Fruit fly (Drosophila melanogaster): ENCODE measurements around the gene chm.
A peak's percentile ranks its signal among the peaks of the same experiment; 100 is the strongest.

chm gene

dm6 chr2L:7424907-7425689 is 12.9 kb downstream of the chm start (continued):
- TF ChIP-seq Pdp1 (GFP tag; optimal IDR thresholded peaks at IDR 0.05) (peak; percentile 59 to 74), YL-1 (GFP tag; optimal IDR thresholded peaks at IDR 0.05) (peak; percentile 9), gsb-n (tag; optimal IDR thresholded peaks at IDR 0.05) (no peak), CG17361 (GFP tag; IDR thresholded peaks at IDR 0.05) (no peak), CG6689 (GFP tag; IDR thresholded peaks at IDR 0.05) (0 out of 2 replicates have a peak, but pooled peaks have one; percentile 34), CG3847 (GFP tag; IDR thresholded peaks at IDR 0.05) (peak; percentile 80), Tbp (GFP tag; optimal IDR thresholded peaks at IDR 0.05) (no peak), chm (GFP tag; IDR thresholded peaks at IDR 0.05) (peak; percentile 60), HHEX (GFP tag; optimal IDR thresholded peaks at IDR 0.05) (peak; percentile 14), CG16863 (GFP tag; optimal IDR thresholded peaks at IDR 0.05) (peak; percentile 6), Six4 (GFP tag; optimal IDR thresholded peaks at IDR 0.05) (no peak), crp (GFP tag; optimal IDR thresholded peaks at IDR 0.05) (no peak), grau (tag; optimal IDR thresholded peaks at IDR 0.05) (peak; percentile 64), CG34376 (GFP tag; optimal IDR thresholded peaks at IDR 0.05) (no peak), zfh1 (GFP tag; IDR thresholded peaks at IDR 0.05) (0 out of 3 replicates have a peak, but pooled peaks have one; percentile 9), Dp (GFP tag; optimal IDR thresholded peaks at IDR 0.05) (no peak), grn (GFP tag; optimal IDR thresholded peaks at IDR 0.05) (no peak), dmrt11E (tag; optimal IDR thresholded peaks at IDR 0.05) (no peak), seq (GFP tag; IDR thresholded peaks at IDR 0.05) (peak; percentile 45; the same call in 1 of the 2 replicates), pb (GFP tag; optimal IDR thresholded peaks at IDR 0.05) (peak; percentile 55), CG11696 (GFP tag; IDR thresholded peaks at IDR 0.05) (no peak), CG18011 (GFP tag; optimal IDR thresholded peaks at IDR 0.05) (peak; percentile 66), eve (GFP tag; optimal IDR thresholded peaks at IDR 0.05) (peak in 1 of 2 experiments; percentile 34), TFAM (GFP tag; optimal IDR thresholded peaks at IDR 0.05) (no peak), Fer1 (GFP tag; optimal IDR thresholded peaks at IDR 0.05) (peak; percentile 30), CG5245 (GFP tag; optimal IDR thresholded peaks at IDR 0.05) (no peak), az2 (GFP tag; optimal IDR thresholded peaks at IDR 0.05) (peak; percentile 32), CG30020 (tag; optimal IDR thresholded peaks at IDR 0.05) (no peak), CG14667 (GFP tag; IDR thresholded peaks at IDR 0.05) (peak; percentile 31; the same call in 1 of the 2 replicates), CkIIα-i1 (GFP tag; IDR thresholded peaks at IDR 0.05) (no peak), nau (GFP tag; optimal IDR thresholded peaks at IDR 0.05) (peak; percentile 26), NC2β (GFP tag; optimal IDR thresholded peaks at IDR 0.05) (no peak), CG8765 (GFP tag; IDR thresholded peaks at IDR 0.05) (peak; percentile 61; the same call in 1 of the 2 replicates), GATAe (GFP tag; conservative IDR thresholded peaks at IDR 0.05) (no peak), CG1233 (GFP tag; optimal IDR thresholded peaks at IDR 0.05) (peak; percentile 19), CG7987 (GFP tag; optimal IDR thresholded peaks at IDR 0.05) (no peak), CG2202 (tag; optimal IDR thresholded peaks at IDR 0.05) (no peak), PHDP (tag; optimal IDR thresholded peaks at IDR 0.05) (peak; percentile 54), CG9727 (GFP tag; optimal IDR thresholded peaks at IDR 0.05) (peak; percentile 73), CG14965 (GFP tag; optimal IDR thresholded peaks at IDR 0.05; ENCODE audit: borderline replicate concordance) (no peak), lab (GFP tag; optimal IDR thresholded peaks at IDR 0.05) (peak; percentile 88), ase (GFP tag; IDR thresholded peaks at IDR 0.05) (0 out of 3 replicates have a peak, but pooled peaks have one; percentile 8), CG16813 (GFP tag; IDR thresholded peaks at IDR 0.05; ENCODE audit: partially characterized antibody) (no peak), CG7556 (GFP tag; optimal IDR thresholded peaks at IDR 0.05) (peak; percentile 53), Chrac-16 (GFP tag; optimal IDR thresholded peaks at IDR 0.05) (peak; percentile 41), CG11504 (tag; optimal IDR thresholded peaks at IDR 0.05) (peak; percentile 9), ato (GFP tag; IDR thresholded peaks at IDR 0.05; ENCODE audit: partially characterized antibody) (no peak), CG2712 (tag; optimal IDR thresholded peaks at IDR 0.05) (peak; percentile 30), Oaz (GFP tag; IDR thresholded peaks at IDR 0.05) (no peak)

Measured in whole organism, embryonic.